Worm (Caenorhabditis elegans) whole organism, L4 larva: ENCODE results near the gene Y75B12B.11.

Experiments used
- D1046.2 ChIP-seq: fragments of 200-800 bp; sonication (Bioruptor generic); IDR thresholded peaks from 2 replicates; pipeline ENCODE4 v1.3.6; 2022; ENCODE audit warnings: missing genetic modification characterization, missing compliant biosample characterization
- R02D3.7 ChIP-seq: fragments of 150-350 bp; sonication (generic microtip); optimal IDR thresholded peaks from 3 replicates; lab custom pipeline; 2014; ENCODE audit warnings: missing biosample characterization, missing genetic modification characterization
- Y105C5A.15 ChIP-seq: fragments of 200-800 bp; sonication (Bioruptor generic); IDR thresholded peaks from 2 replicates; pipeline ENCODE4 v1.3.6; 2022; ENCODE audit warnings: missing genetic modification characterization, missing compliant biosample characterization
- Y5F2A.4 ChIP-seq: fragments of 200-800 bp; sonication (Bioruptor generic); optimal IDR thresholded peaks from 2 replicates; lab custom pipeline; 2018; ENCODE audit warnings: mild to moderate bottlenecking, missing genetic modification characterization, missing compliant biosample characterization
- ZK337.2 ChIP-seq: fragments of 200-800 bp; sonication (Bioruptor generic); IDR thresholded peaks from 2 replicates; pipeline ENCODE4 v1.3.6; 2022; ENCODE audit warnings: missing genetic modification reagents, missing genetic modification characterization, missing compliant biosample characterization
- ZK546.5 ChIP-seq, 2 experiments: sonication (generic microtip); optimal IDR thresholded peaks; 2 replicates each; lab custom pipeline; 2017; ENCODE audit warnings: missing biosample characterization in 2 of 2, missing genetic modification characterization in 2 of 2
- aha-1 ChIP-seq: fragments of 150-350 bp; peaks from one replicate; lab custom pipeline; 2014; ENCODE audit warnings: missing biosample characterization, missing genetic modification characterization
- attf-4 ChIP-seq: sonication (generic microtip); optimal IDR thresholded peaks from 3 replicates; lab custom pipeline; 2017; ENCODE audit warnings: missing biosample characterization, missing genetic modification characterization
- ceh-82 ChIP-seq: sonication (generic microtip); optimal IDR thresholded peaks from 2 replicates; lab custom pipeline; 2017; ENCODE audit warnings: missing biosample characterization, missing genetic modification characterization
- cey-2 ChIP-seq: sonication (generic microtip); optimal IDR thresholded peaks from 3 replicates; lab custom pipeline; 2017; ENCODE audit warnings: missing genetic modification characterization, mild to moderate bottlenecking, missing compliant biosample characterization, antibody characterized with exemption, borderline replicate concordance; ENCODE audit not compliant: insufficient read depth
- ctbp-1 ChIP-seq: fragments of 200-800 bp; sonication (Bioruptor generic); IDR thresholded peaks from 2 replicates; pipeline ENCODE4 v1.3.6; 2022; ENCODE audit warnings: missing genetic modification reagents, missing genetic modification characterization, missing compliant biosample characterization
- daf-12 ChIP-seq: fragments of 150-350 bp; optimal IDR thresholded peaks from 2 replicates; lab custom pipeline; 2014; ENCODE audit warnings: missing biosample characterization, missing genetic modification reagents, missing genetic modification characterization
- daf-8 ChIP-seq: fragments of 200-800 bp; sonication (Bioruptor generic); IDR thresholded peaks from 2 replicates; pipeline ENCODE4 v1.3.6; 2022; ENCODE audit warnings: missing genetic modification characterization, missing compliant biosample characterization
- dmd-6 ChIP-seq: fragments of 200-800 bp; sonication (Bioruptor generic); IDR thresholded peaks from 2 replicates; pipeline ENCODE4 v1.3.6; 2022; ENCODE audit warnings: missing genetic modification reagents, missing genetic modification characterization, missing compliant biosample characterization
- egl-27 ChIP-seq: sonication (generic microtip); optimal IDR thresholded peaks from 3 replicates; lab custom pipeline; 2017; ENCODE audit warnings: missing biosample characterization, missing genetic modification reagents, missing genetic modification characterization
- egl-43 ChIP-seq: fragments of 200-800 bp; sonication (Bioruptor generic); IDR thresholded peaks from 2 replicates; pipeline ENCODE4 v1.3.6; 2022; ENCODE audit warnings: missing genetic modification reagents, missing genetic modification characterization, missing compliant biosample characterization
- fkh-10 ChIP-seq: fragments of 150-350 bp; optimal IDR thresholded peaks from 2 replicates; lab custom pipeline; 2014; ENCODE audit warnings: missing biosample characterization, missing genetic modification reagents, missing genetic modification characterization
- fos-1 ChIP-seq: fragments of 150-350 bp; optimal IDR thresholded peaks from 2 replicates; lab custom pipeline; 2014; ENCODE audit warnings: missing biosample characterization, missing genetic modification characterization
- gei-8 ChIP-seq: fragments of 200-800 bp; sonication (Bioruptor generic); optimal IDR thresholded peaks from 2 replicates; lab custom pipeline; 2018; ENCODE audit warnings: mild to moderate bottlenecking, missing genetic modification characterization, missing compliant biosample characterization
- hif-1 ChIP-seq, 2 experiments: sonication (generic microtip); optimal IDR thresholded peaks; 2 replicates each; lab custom pipeline; 2016 to 2017; ENCODE audit warnings: missing compliant biosample characterization in 2 of 2, missing genetic modification characterization in 2 of 2, missing genetic modification reagents in 2 of 2, missing genotype in 2 of 2, mild to moderate bottlenecking in 1 of 2
- hlh-11 ChIP-seq: fragments of 200-800 bp; sonication (Bioruptor generic); optimal IDR thresholded peaks from 2 replicates; lab custom pipeline; 2018; ENCODE audit warnings: mild to moderate bottlenecking, missing genetic modification characterization, missing compliant biosample characterization
- hlh-30 ChIP-seq: sonication (generic microtip); optimal IDR thresholded peaks from 2 replicates; lab custom pipeline; 2017; ENCODE audit warnings: antibody characterized with exemption, mild to moderate bottlenecking, missing genetic modification characterization, missing compliant biosample characterization; ENCODE audit not compliant: insufficient read depth
- lim-7 ChIP-seq: fragments of 200-800 bp; sonication (Bioruptor generic); IDR thresholded peaks from 2 replicates; pipeline ENCODE4 v1.3.6; 2022; ENCODE audit warnings: missing genetic modification characterization, missing compliant biosample characterization
- lin-15B ChIP-seq: fragments of 150-350 bp; sonication (generic microtip); optimal IDR thresholded peaks from 3 replicates; lab custom pipeline; 2014; ENCODE audit warnings: missing biosample characterization, missing genetic modification characterization
- lin-29 ChIP-seq: fragments of 200-800 bp; sonication (Bioruptor generic); IDR thresholded peaks from 2 replicates; pipeline ENCODE4 v1.3.6; 2022; ENCODE audit warnings: missing genetic modification reagents, missing genetic modification characterization, missing compliant biosample characterization
- lin-38 ChIP-seq: fragments of 200-800 bp; sonication (Bioruptor generic); IDR thresholded peaks from 2 replicates; pipeline ENCODE4 v1.3.6; 2022; ENCODE audit warnings: missing genetic modification reagents, missing genetic modification characterization, missing compliant biosample characterization
- madf-9 ChIP-seq: fragments of 200-800 bp; sonication (Bioruptor generic); conservative IDR thresholded peaks from 2 replicates; pipeline ENCODE4 v1.3.6; 2022; ENCODE audit warnings: missing genetic modification reagents, missing genetic modification characterization, missing compliant biosample characterization
- mdl-1 ChIP-seq, 2 experiments: fragments of 150-350 bp in 1 of 2; sonication (generic microtip) in 1 of 2; optimal IDR thresholded peaks; 2 replicates each; lab custom pipeline; 2014 to 2017; ENCODE audit warnings: missing biosample characterization in 2 of 2, missing genetic modification characterization in 2 of 2
- mdt-29 ChIP-seq: fragments of 200-800 bp; sonication (Bioruptor generic); IDR thresholded peaks from 2 replicates; pipeline ENCODE4 v1.3.6; 2022; ENCODE audit warnings: missing genetic modification reagents, missing genetic modification characterization, missing compliant biosample characterization
- mep-1 ChIP-seq: fragments of 150-350 bp; sonication (generic microtip); optimal IDR thresholded peaks from 3 replicates; lab custom pipeline; 2014; ENCODE audit warnings: missing biosample characterization, missing genetic modification characterization
- mes-2 ChIP-seq: sonication (generic microtip); optimal IDR thresholded peaks from 2 replicates; lab custom pipeline; 2016; ENCODE audit warnings: missing genotype, mild to moderate bottlenecking, missing genetic modification characterization, missing compliant biosample characterization; ENCODE audit not compliant: poor library complexity, severe bottlenecking
- mxl-3 ChIP-seq: fragments of 200-800 bp; sonication (Bioruptor generic); optimal IDR thresholded peaks from 2 replicates; lab custom pipeline; 2018; ENCODE audit warnings: mild to moderate bottlenecking, missing genetic modification characterization, missing compliant biosample characterization
- nhr-28 ChIP-seq: fragments of 150-350 bp; optimal IDR thresholded peaks from 2 replicates; lab custom pipeline; 2014; ENCODE audit warnings: missing biosample characterization, missing genetic modification characterization
- nhr-48 ChIP-seq: sonication (generic microtip); optimal IDR thresholded peaks from 2 replicates; lab custom pipeline; 2016; ENCODE audit warnings: mild to moderate bottlenecking, missing genetic modification characterization, missing compliant biosample characterization
- nhr-6 ChIP-seq: fragments of 150-350 bp; optimal IDR thresholded peaks from 2 replicates; lab custom pipeline; 2014; ENCODE audit warnings: missing biosample characterization, missing genetic modification characterization
- nhr-77 ChIP-seq: fragments of 150-350 bp; optimal IDR thresholded peaks from 2 replicates; lab custom pipeline; 2014; ENCODE audit warnings: missing biosample characterization, missing genetic modification characterization
- pha-4 ChIP-seq, 2 experiments: fragments of 150-350 bp in 1 of 2; fragments of 200-800 bp in 1 of 2; sonication (Bioruptor generic) in 1 of 2; IDR thresholded peaks in 1 of 2; optimal IDR thresholded peaks in 1 of 2; 2 replicates each; pipeline versions ENCODE4 v1.3.6 to Lab custom; 2014 to 2022; ENCODE audit warnings: missing genetic modification characterization in 2 of 2, missing genetic modification reagents in 2 of 2, missing biosample characterization in 1 of 2, missing compliant biosample characterization in 1 of 2
- php-3 ChIP-seq: fragments of 200-800 bp; sonication (Bioruptor generic); IDR thresholded peaks from 2 replicates; pipeline ENCODE4 v1.3.6; 2022; ENCODE audit warnings: missing genetic modification reagents, missing genetic modification characterization, missing compliant biosample characterization
- rbr-2 ChIP-seq: sonication (generic microtip); optimal IDR thresholded peaks from 2 replicates; lab custom pipeline; 2016; ENCODE audit warnings: missing genotype, missing genetic modification characterization, missing compliant biosample characterization
- spr-1 ChIP-seq: sonication (generic microtip); optimal IDR thresholded peaks from 2 replicates; lab custom pipeline; 2016; ENCODE audit warnings: mild to moderate bottlenecking, missing genetic modification characterization, missing compliant biosample characterization
- tra-1 ChIP-seq: fragments of 200-800 bp; sonication (Bioruptor generic); IDR thresholded peaks from 2 replicates; pipeline ENCODE4 v1.3.6; 2022; ENCODE audit warnings: missing genetic modification reagents, missing genetic modification characterization, missing compliant biosample characterization
- zip-11 ChIP-seq: fragments of 200-800 bp; sonication (Bioruptor generic); IDR thresholded peaks from 2 replicates; pipeline ENCODE4 v1.3.6; 2022; ENCODE audit warnings: missing genetic modification characterization, missing compliant biosample characterization
- ztf-11 ChIP-seq: fragments of 150-350 bp; optimal IDR thresholded peaks from 2 replicates; lab custom pipeline; 2014; ENCODE audit warnings: missing biosample characterization, missing genetic modification characterization
- ztf-7 ChIP-seq: fragments of 150-350 bp; optimal IDR thresholded peaks from 2 replicates; lab custom pipeline; 2014; ENCODE audit warnings: missing biosample characterization, missing genetic modification characterization

Y75B12B.11 gene

ce11 chrV:15192377-15192776, 1.3 kb downstream of the Y75B12B.11 start, which contains the start of gene plc-2 (continued):
- TF ChIP-seq nhr-48 (tag; lab: Kevin White, UChicago), result no peak
- TF ChIP-seq hlh-11 (tag; lab: Kevin White, UChicago), result peak; percentile 88
- no peak for TF ChIP-seq ceh-82 (tag; lab: Kevin White, UChicago)
- no peak for TF ChIP-seq lim-7
- no peak for TF ChIP-seq tra-1
- TF ChIP-seq R02D3.7 (tag; lab: Kevin White, UChicago), result no peak
- no peak for TF ChIP-seq ztf-11 (tag; lab: Kevin White, UChicago)
- peak; percentile 82 for TF ChIP-seq nhr-28 (tag; lab: Kevin White, UChicago)
- TF ChIP-seq hlh-30 (tag; lab: Kevin White, UChicago), result peak; percentile 44
- no peak for TF ChIP-seq pha-4 (GFP tag; IDR thresholded peaks at IDR 0.05; lab: Robert Waterston, UW)
- TF ChIP-seq pha-4 (tag; optimal IDR thresholded peaks at IDR 0.05; lab: Kevin White, UChicago), result peak; percentile 32
- TF ChIP-seq mep-1 (tag; lab: Kevin White, UChicago), result peak; percentile 13
- TF ChIP-seq mxl-3, result peak; percentile 24
- no peak for TF ChIP-seq ztf-7
- TF ChIP-seq zip-11 (GFP tag; lab: Robert Waterston, UW), result no peak
- TF ChIP-seq nhr-77 (tag; lab: Kevin White, UChicago), result peak; percentile 31
- TF ChIP-seq spr-1 (tag; lab: Kevin White, UChicago), result no peak
- peak; percentile 76 for TF ChIP-seq dmd-6 (GFP tag; lab: Robert Waterston, UW)
- no peak for TF ChIP-seq cey-2
- TF ChIP-seq php-3 (GFP tag; lab: Robert Waterston, UW), result no peak
- TF ChIP-seq lin-15B, result no peak
- TF ChIP-seq Y105C5A.15 (GFP tag; lab: Robert Waterston, UW), result no peak
- no peak for TF ChIP-seq fkh-10 (GFP tag; lab: Kevin White, UChicago)
- no peak for TF ChIP-seq lin-29
- TF ChIP-seq mdt-29 (GFP tag; lab: Robert Waterston, UW), result no peak
- TF ChIP-seq aha-1 (tag; lab: Kevin White, UChicago), result no peak
- TF ChIP-seq mdl-1 (tag; optimal IDR thresholded peaks at IDR 0.05; lab: Kevin White, UChicago), result no peak
- no peak for TF ChIP-seq daf-12 (tag; lab: Kevin White, UChicago)
- peak; percentile 35; the same call in 1 of the 2 replicates for TF ChIP-seq lin-38 (GFP tag; lab: Robert Waterston, UW)
- no peak for TF ChIP-seq ctbp-1 (GFP tag; lab: Robert Waterston, UW)

DNA sequence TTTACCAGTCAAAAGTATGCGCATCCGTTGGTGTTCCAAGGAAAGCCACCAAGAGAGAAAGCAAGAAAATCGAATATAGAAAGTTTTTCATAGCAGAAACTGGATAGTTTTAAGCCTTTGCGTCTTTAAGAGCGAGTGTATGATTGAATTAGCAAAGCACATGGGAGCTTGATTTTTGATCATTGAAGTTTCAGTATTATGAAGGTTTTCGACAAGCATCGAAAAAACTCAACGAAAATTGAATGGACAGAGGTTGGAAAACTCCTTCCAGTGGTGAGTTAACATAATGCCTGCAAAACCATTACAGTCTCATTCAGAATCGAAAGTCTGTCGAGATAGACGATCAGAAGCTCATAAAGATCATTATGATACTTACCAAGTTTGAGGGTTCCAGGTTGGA, 2.8 kb downstream of the Y75B12B.11 start, which contains the start of gene Y75B12B.13:
Gene Y75B12B.13 (minus strand): TSS at position 101 of the 400 bp plus-strand sequence.
- TF ChIP-seq mes-2 (tag; lab: Kevin White, UChicago) (no peak), hif-1 (tag; optimal IDR thresholded peaks at IDR 0.05; lab: Kevin White, UChicago) (no peak), spr-1 (tag; lab: Kevin White, UChicago) (no peak)

DNA sequence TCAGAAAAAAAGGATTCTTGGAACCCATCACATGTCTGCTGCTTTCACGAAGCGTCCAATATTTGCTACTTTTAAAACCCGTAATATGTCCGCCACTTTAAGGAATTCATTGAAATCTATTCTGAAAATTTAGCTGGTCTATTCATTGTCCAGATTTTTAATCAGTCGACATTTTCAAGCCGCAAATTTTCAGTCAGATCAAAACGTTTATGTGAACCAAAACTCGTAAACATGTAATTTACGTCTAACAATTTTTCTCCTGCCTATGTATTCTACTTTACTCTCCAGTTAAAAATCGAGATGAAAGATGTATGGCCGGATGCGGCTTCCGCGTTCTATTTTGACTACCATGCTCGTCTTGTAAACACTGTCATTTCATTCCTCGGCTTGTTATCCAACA, 6.9 kb downstream of the Y75B12B.11 start, which contains the start of gene srw-1:
Gene srw-1 (plus strand): TSS at position 301 of the 400 bp plus-strand sequence.
- TF ChIP-seq cey-2, result no peak
- no peak for TF ChIP-seq nhr-6 (tag; lab: Kevin White, UChicago)

DNA sequence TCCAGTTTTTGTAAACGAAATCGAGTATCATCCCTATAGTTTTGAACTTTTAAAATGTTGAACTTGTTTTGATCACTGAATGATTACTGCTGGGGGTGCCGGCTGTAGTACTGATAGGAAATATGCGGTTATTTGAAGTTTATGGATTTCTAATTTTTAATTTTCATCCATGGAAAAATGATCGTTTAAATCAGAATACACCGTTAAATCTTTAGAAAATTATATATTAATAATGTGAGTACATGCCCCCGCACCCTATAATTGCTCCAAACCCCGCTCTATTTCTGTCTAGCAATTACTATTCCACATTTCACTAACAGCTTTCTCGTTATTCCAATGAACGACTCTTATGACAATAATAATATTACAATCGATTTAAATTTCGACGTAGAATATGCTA, 8.7 kb downstream of the Y75B12B.11 start, which contains the start of gene Y75B12B.10:
Gene Y75B12B.10 (plus strand): TSS at position 301 of the 400 bp plus-strand sequence.
- TF ChIP-seq lin-38 (GFP tag; lab: Robert Waterston, UW) (no peak), ZK337.2 (GFP tag; lab: Robert Waterston, UW) (no peak), ZK546.5 (tag; optimal IDR thresholded peaks at IDR 0.05; lab: Kevin White, UChicago) (no peak), madf-9 (GFP tag; lab: Robert Waterston, UW) (no peak), D1046.2 (GFP tag; lab: Robert Waterston, UW) (no peak), rbr-2 (tag; lab: Kevin White, UChicago) (no peak), mep-1 (tag; lab: Kevin White, UChicago) (no peak), dmd-6 (GFP tag; lab: Robert Waterston, UW) (no peak), Y5F2A.4 (GFP tag; lab: Kevin White, UChicago) (no peak), fos-1 (no peak), nhr-48 (tag; lab: Kevin White, UChicago) (no peak), gei-8 (GFP tag; lab: Kevin White, UChicago) (no peak), egl-27 (tag; lab: Kevin White, UChicago) (no peak), fkh-10 (GFP tag; lab: Kevin White, UChicago) (no peak), daf-8 (no peak), attf-4 (tag; lab: Kevin White, UChicago) (no peak), daf-12 (tag; lab: Kevin White, UChicago) (no peak), egl-43 (GFP tag; lab: Robert Waterston, UW) (no peak)
